Worm (Caenorhabditis elegans): ENCODE results near the gene F49F1.9.
"Not testable (repeated sequence)": the region's sequence is repeated elsewhere in the genome, so short reads cannot be mapped to it uniquely, and the experiment has no call there.

Gene F49F1.9

ce11 chrIV:4142986-4143385 is 5.6 kb upstream of the F49F1.9 start, which contains the start of gene F49F1.12:
Gene F49F1.12, minus strand, starts transcription at chrIV:4143086.
- not testable (repeated sequence) for TF ChIP-seq lsy-2, peb-1, nhr-10 (tag; optimal IDR thresholded peaks at IDR 0.05)

- no peak for TF ChIP-seq ztf-11 (tag; optimal IDR thresholded peaks at IDR 0.05)
- no peak for TF ChIP-seq mab-5 (tag; optimal IDR thresholded peaks at IDR 0.05)
- TF ChIP-seq unc-39 (tag; optimal IDR thresholded peaks at IDR 0.05) = no peak
- TF ChIP-seq ama-1 (optimal IDR thresholded peaks at IDR 0.05) = no peak
- TF ChIP-seq nhr-77 (tag; optimal IDR thresholded peaks at IDR 0.05) = no peak
- no peak for TF ChIP-seq sem-4 (tag; optimal IDR thresholded peaks at IDR 0.05)
- TF ChIP-seq sma-3 (GFP tag; optimal IDR thresholded peaks at IDR 0.05) = no peak
- TF ChIP-seq ZK546.5 (tag; optimal IDR thresholded peaks at IDR 0.05) = no peak
- no peak for TF ChIP-seq egl-27 (tag; optimal IDR thresholded peaks at IDR 0.05)
- TF ChIP-seq skn-1 (tag; optimal IDR thresholded peaks at IDR 0.05) = no peak
- TF ChIP-seq lsy-2 (tag; optimal IDR thresholded peaks at IDR 0.05) = no peak
- no peak for TF ChIP-seq blmp-1 (tag; optimal IDR thresholded peaks at IDR 0.05; ENCODE audit: insufficient read depth)
- TF ChIP-seq C34F6.9 (tag; optimal IDR thresholded peaks at IDR 0.05) = no peak
- TF ChIP-seq nhr-21 (tag; optimal IDR thresholded peaks at IDR 0.05) = no peak
- no peak for TF ChIP-seq aly-2 (tag; optimal IDR thresholded peaks at IDR 0.05)
- TF ChIP-seq lin-11 (tag; optimal IDR thresholded peaks at IDR 0.05) = no peak
- TF ChIP-seq sma-9 (GFP tag; optimal IDR thresholded peaks at IDR 0.05) = no peak
- TF ChIP-seq sma-9 (tag; optimal IDR thresholded peaks at IDR 0.05) = no peak
- no peak for TF ChIP-seq nhr-10 (tag; optimal IDR thresholded peaks at IDR 0.05)
- no peak for TF ChIP-seq elt-1 (tag; optimal IDR thresholded peaks at IDR 0.05)
- no peak for TF ChIP-seq ceh-82 (tag; optimal IDR thresholded peaks at IDR 0.05)
Observed at ce11 chrIV:4141311-4141710, 3.9 kb upstream of the F49F1.9 start, which contains the start of gene F49F1.11. Gene F49F1.11, minus strand, starts transcription at chrIV:4141411.

ce11 chrIV:4140265-4140664 is 2.9 kb upstream of the F49F1.9 start, which contains the start of gene F49F1.18:
Gene F49F1.18, minus strand, starts transcription at chrIV:4140365.
- TF ChIP-seq lin-11 (tag; optimal IDR thresholded peaks at IDR 0.05) = no peak
- no peak for TF ChIP-seq ZK546.5 (tag; optimal IDR thresholded peaks at IDR 0.05)
- no peak for TF ChIP-seq ceh-82 (tag; optimal IDR thresholded peaks at IDR 0.05)
- TF ChIP-seq blmp-1 (tag; optimal IDR thresholded peaks at IDR 0.05; ENCODE audit: insufficient read depth) = no peak
- no peak for TF ChIP-seq peb-1 (tag; optimal IDR thresholded peaks at IDR 0.05)
- no peak for TF ChIP-seq snpc-4 (tag; optimal IDR thresholded peaks at IDR 0.05)
- TF ChIP-seq aly-2 (tag; optimal IDR thresholded peaks at IDR 0.05) = no peak
- TF ChIP-seq crh-2 (tag; optimal IDR thresholded peaks at IDR 0.05) = no peak
- no peak for TF ChIP-seq mdl-1 (tag; optimal IDR thresholded peaks at IDR 0.05)
- no peak for TF ChIP-seq nhr-23 (tag; optimal IDR thresholded peaks at IDR 0.05)
- TF ChIP-seq nhr-237 (tag; optimal IDR thresholded peaks at IDR 0.05) = no peak
- no peak for TF ChIP-seq skn-1 (tag; optimal IDR thresholded peaks at IDR 0.05)
- TF ChIP-seq lin-39 (tag; optimal IDR thresholded peaks at IDR 0.05) = no peak
- no peak for TF ChIP-seq nhr-77 (tag; optimal IDR thresholded peaks at IDR 0.05)
- no peak for TF ChIP-seq unc-62 (GFP tag; optimal IDR thresholded peaks at IDR 0.05)

- no peak for TF ChIP-seq mdl-1 (tag; optimal IDR thresholded peaks at IDR 0.05)
- TF ChIP-seq Y55F3AM.14 (GFP tag; optimal IDR thresholded peaks at IDR 0.05) = no peak
- no peak for TF ChIP-seq nhr-77 (tag; optimal IDR thresholded peaks at IDR 0.05)
- TF ChIP-seq alr-1 (tag; optimal IDR thresholded peaks at IDR 0.05) = no peak
- TF ChIP-seq ztf-4 (tag; optimal IDR thresholded peaks at IDR 0.05) = no peak
- TF ChIP-seq ama-1 (optimal IDR thresholded peaks at IDR 0.05) = no peak
- no peak for TF ChIP-seq nhr-11 (tag; optimal IDR thresholded peaks at IDR 0.05)
- TF ChIP-seq nhr-23 (tag; optimal IDR thresholded peaks at IDR 0.05) = no peak
- no peak for TF ChIP-seq egl-27 (tag; optimal IDR thresholded peaks at IDR 0.05)
- no peak for TF ChIP-seq C34F6.9 (tag; optimal IDR thresholded peaks at IDR 0.05)
- TF ChIP-seq sma-3 (GFP tag; optimal IDR thresholded peaks at IDR 0.05) = no peak
- no peak for TF ChIP-seq unc-39 (tag; optimal IDR thresholded peaks at IDR 0.05)
- TF ChIP-seq crh-2 (tag; optimal IDR thresholded peaks at IDR 0.05) = no peak
- no peak for TF ChIP-seq ztf-11 (tag; optimal IDR thresholded peaks at IDR 0.05)
- no peak for TF ChIP-seq nhr-6 (tag; optimal IDR thresholded peaks at IDR 0.05)
Observed at ce11 chrIV:4139022-4139421, 1.6 kb upstream of the F49F1.9 start, which contains the start of gene F49F1.10. Gene F49F1.10, minus strand, starts transcription at chrIV:4139122.

- no peak for TF ChIP-seq sma-9 (GFP tag; optimal IDR thresholded peaks at IDR 0.05)
- TF ChIP-seq sma-9 (tag; optimal IDR thresholded peaks at IDR 0.05) = no peak
- no peak for TF ChIP-seq mbf-1 (tag; optimal IDR thresholded peaks at IDR 0.05)
- TF ChIP-seq blmp-1 (tag; optimal IDR thresholded peaks at IDR 0.05; ENCODE audit: insufficient read depth) = no peak
- no peak for TF ChIP-seq F13H6.1 (tag; optimal IDR thresholded peaks at IDR 0.05)
- TF ChIP-seq lin-13 (GFP tag; optimal IDR thresholded peaks at IDR 0.05) = no peak
- TF ChIP-seq ztf-4 (tag; optimal IDR thresholded peaks at IDR 0.05) = no peak
- no peak for TF ChIP-seq nhr-10 (tag; optimal IDR thresholded peaks at IDR 0.05)
- TF ChIP-seq ceh-16 (tag; optimal IDR thresholded peaks at IDR 0.05) = no peak
- no peak for TF ChIP-seq ztf-1 (GFP tag; conservative IDR thresholded peaks at IDR 0.05)
- TF ChIP-seq gmeb-1 (tag; optimal IDR thresholded peaks at IDR 0.05) = no peak
Observed at ce11 chrIV:4135744-4136143, 1.6 kb downstream of the F49F1.9 start, which contains the start of gene F49F1.17. Gene F49F1.17, minus strand, starts transcription at chrIV:4135844.
